Fruit fly (Drosophila melanogaster) whole organism, embryonic: ENCODE data around the gene ato.

Source experiments
- BEAF-32 ChIP-seq: fragments of 200-800 bp; sonication (Bioruptor generic); optimal IDR thresholded peaks from 3 replicates; lab custom pipeline; 2017; ENCODE audit warnings: missing biosample characterization, missing genetic modification characterization, mild to moderate bottlenecking, moderate library complexity, missing genetic modification reagents
- Bdp1 ChIP-seq: fragments of 200-800 bp; sonication (Bioruptor generic); optimal IDR thresholded peaks from 3 replicates; lab custom pipeline; 2016; ENCODE audit warnings: missing biosample characterization, missing genetic modification characterization
- Blimp-1 ChIP-seq: fragments of 200-800 bp; sonication (Bioruptor generic); optimal IDR thresholded peaks from 3 replicates; lab custom pipeline; 2018; ENCODE audit warnings: missing biosample characterization, missing genetic modification characterization, mild to moderate bottlenecking, moderate library complexity, missing genetic modification reagents
- CG10267 ChIP-seq: fragments of 200-800 bp; sonication (Bioruptor generic); optimal IDR thresholded peaks from 2 replicates; lab custom pipeline; 2018; ENCODE audit warnings: missing biosample characterization, mild to moderate bottlenecking, missing genetic modification characterization, moderate library complexity
- CG10274 ChIP-seq: fragments of 200-800 bp; sonication (Bioruptor generic); optimal IDR thresholded peaks from 3 replicates; lab custom pipeline; 2017; ENCODE audit warnings: missing biosample characterization, mild to moderate bottlenecking, missing genetic modification characterization
- CG10543 ChIP-seq: fragments of 200-800 bp; sonication (Bioruptor generic); optimal IDR thresholded peaks from 3 replicates; lab custom pipeline; 2017; ENCODE audit warnings: missing biosample characterization, mild to moderate bottlenecking, missing genetic modification characterization, moderate library complexity
- CG12104 ChIP-seq: fragments of 200-800 bp; sonication (Bioruptor generic); optimal IDR thresholded peaks from 3 replicates; lab custom pipeline; 2016; ENCODE audit warnings: missing biosample characterization, missing genetic modification characterization
- CG12155 ChIP-seq: fragments of 200-800 bp; sonication (Bioruptor generic); optimal IDR thresholded peaks from 3 replicates; lab custom pipeline; 2016; ENCODE audit warnings: missing biosample characterization, missing genetic modification characterization
- CG13894 ChIP-seq: fragments of 200-800 bp; sonication (Bioruptor generic); optimal IDR thresholded peaks from 3 replicates; lab custom pipeline; 2018; ENCODE audit warnings: missing biosample characterization, mild to moderate bottlenecking, missing genetic modification characterization, moderate library complexity
- CG2120 ChIP-seq: fragments of 200-800 bp; sonication (Bioruptor generic); optimal IDR thresholded peaks from 3 replicates; lab custom pipeline; 2016; ENCODE audit warnings: missing biosample characterization, missing genetic modification characterization
- CG31388 ChIP-seq: fragments of 200-800 bp; sonication (Bioruptor generic); optimal IDR thresholded peaks from 2 replicates; lab custom pipeline; 2016; ENCODE audit warnings: missing biosample characterization, missing genetic modification characterization
- CG3726 ChIP-seq: fragments of 200-800 bp; sonication (Bioruptor generic); IDR thresholded peaks from 3 replicates; pipeline ENCODE4, ENCODE4 v1.3.6; 2022; ENCODE audit warnings: missing biosample characterization, missing genetic modification characterization
- CG3995 ChIP-seq: fragments of 200-800 bp; sonication (Bioruptor generic); optimal IDR thresholded peaks from 3 replicates; lab custom pipeline; 2016; ENCODE audit warnings: missing biosample characterization, missing genetic modification characterization
- CG4360 ChIP-seq: fragments of 200-800 bp; sonication (Bioruptor generic); IDR thresholded peaks from 2 replicates; pipeline ENCODE4 v1.3.6; 2022; ENCODE audit warnings: missing biosample characterization, missing genetic modification characterization
- CG6654 ChIP-seq: fragments of 200-800 bp; sonication (Bioruptor generic); optimal IDR thresholded peaks from 2 replicates; lab custom pipeline; 2017; ENCODE audit warnings: missing biosample characterization, mild to moderate bottlenecking, missing genetic modification characterization
- CG7372 ChIP-seq: fragments of 200-800 bp; sonication (Bioruptor generic); IDR thresholded peaks from 2 replicates; pipeline ENCODE4 v1.3.6; 2022; ENCODE audit warnings: missing biosample characterization, missing genetic modification characterization
- CG7963 ChIP-seq: fragments of 200-800 bp; sonication (Bioruptor generic); IDR thresholded peaks from 3 replicates; pipeline ENCODE4 v1.3.6; 2022; ENCODE audit warnings: missing biosample characterization, missing genetic modification characterization; ENCODE audit not compliant: partially characterized antibody
- CG7987 ChIP-seq: fragments of 200-800 bp; sonication (Bioruptor generic); optimal IDR thresholded peaks from 2 replicates; lab custom pipeline; 2018; ENCODE audit warnings: missing biosample characterization, mild to moderate bottlenecking, missing genetic modification characterization, moderate library complexity
- CG8478 ChIP-seq: fragments of >200 bp; optimal IDR thresholded peaks from 2 replicates; lab custom pipeline; 2018
- Dip2 ChIP-seq: fragments of 200-800 bp; sonication (Bioruptor generic); IDR thresholded peaks from 2 replicates; pipeline ENCODE4 v1.3.6; 2022; ENCODE audit warnings: missing biosample characterization, missing genetic modification characterization
- Dref ChIP-seq: fragments of 200-800 bp; sonication (Bioruptor generic); IDR thresholded peaks from 2 replicates; pipeline ENCODE4 v1.3.6; 2022; ENCODE audit warnings: missing biosample characterization, missing genetic modification characterization
- E2f2 ChIP-seq: fragments of 200-800 bp; sonication (Bioruptor generic); IDR thresholded peaks from 2 replicates; pipeline ENCODE4 v1.3.6; 2022; ENCODE audit warnings: missing biosample characterization, missing genetic modification characterization
- Eip74EF ChIP-seq, 2 experiments: fragments of 200-800 bp in 1 of 2; fragments of >200 bp in 1 of 2; sonication (Bioruptor generic) in 1 of 2; optimal IDR thresholded peaks; 2 replicates each; lab custom pipeline; 2017 to 2019; ENCODE audit warnings: missing biosample characterization in 2 of 2, missing genetic modification characterization in 2 of 2, mild to moderate bottlenecking in 1 of 2, moderate library complexity in 1 of 2
- Fer3 ChIP-seq: fragments of 200-800 bp; sonication (Bioruptor generic); optimal IDR thresholded peaks from 2 replicates; lab custom pipeline; 2018; ENCODE audit warnings: missing biosample characterization, mild to moderate bottlenecking, missing genetic modification characterization, moderate library complexity
- Hr51 ChIP-seq, 2 experiments: fragments of 200-800 bp; sonication (Bioruptor generic); optimal IDR thresholded peaks; 2 replicates in 1 of 2; 3 replicates in 1 of 2; lab custom pipeline; 2016 to 2018; ENCODE audit warnings: missing biosample characterization in 2 of 2, missing genetic modification characterization in 2 of 2, mild to moderate bottlenecking in 1 of 2, moderate library complexity in 1 of 2
- Kr ChIP-seq: fragments of 200-800 bp; sonication (Bioruptor generic); optimal IDR thresholded peaks from 2 replicates; lab custom pipeline; 2017; ENCODE audit warnings: missing biosample characterization, mild to moderate bottlenecking, missing genetic modification characterization
- Med ChIP-seq: fragments of 200-800 bp; sonication (Bioruptor generic); peaks from one replicate; lab custom pipeline; 2016; ENCODE audit warnings: missing biosample characterization, missing genetic modification characterization, mild to moderate bottlenecking, inconsistent platforms, moderate library complexity
- Oli ChIP-seq: fragments of 200-800 bp; sonication (Bioruptor generic); optimal IDR thresholded peaks from 2 replicates; lab custom pipeline; 2018; ENCODE audit warnings: missing biosample characterization, mild to moderate bottlenecking, missing genetic modification characterization, moderate library complexity
- Pdp1 ChIP-seq, 2 experiments: fragments of 200-800 bp; sonication (Bioruptor generic); optimal IDR thresholded peaks; 3 replicates each; lab custom pipeline; 2016; ENCODE audit warnings: missing biosample characterization in 2 of 2, missing genetic modification characterization in 2 of 2, mild to moderate bottlenecking in 1 of 2, moderate library complexity in 1 of 2
- Sin3A ChIP-seq: fragments of >200 bp; optimal IDR thresholded peaks from 2 replicates; lab custom pipeline; 2018
- Tbp ChIP-seq: fragments of >200 bp; optimal IDR thresholded peaks from 2 replicates; lab custom pipeline; 2018; ENCODE audit warnings: missing biosample characterization, missing genetic modification characterization
- ab ChIP-seq: fragments of 200-800 bp; sonication (Bioruptor generic); optimal IDR thresholded peaks from 2 replicates; lab custom pipeline; 2016; ENCODE audit warnings: missing biosample characterization, missing genetic modification characterization
- al ChIP-seq: fragments of 200-800 bp; sonication (Bioruptor generic); IDR thresholded peaks from 2 replicates; pipeline ENCODE4 v1.3.6; 2022; ENCODE audit warnings: missing biosample characterization, missing genetic modification characterization
- bcd ChIP-seq: fragments of 200-800 bp; sonication (Bioruptor generic); optimal IDR thresholded peaks from 2 replicates; lab custom pipeline; 2017; ENCODE audit warnings: missing biosample characterization, mild to moderate bottlenecking, missing genetic modification characterization
- caup ChIP-seq: fragments of 200-800 bp; sonication (Bioruptor generic); optimal IDR thresholded peaks from 3 replicates; lab custom pipeline; 2017; ENCODE audit warnings: missing biosample characterization, mild to moderate bottlenecking, missing genetic modification characterization, moderate library complexity; ENCODE audit not compliant: severe bottlenecking
- fd102C ChIP-seq: fragments of 200-800 bp; sonication (Bioruptor generic); optimal IDR thresholded peaks from 2 replicates; lab custom pipeline; 2018; ENCODE audit warnings: missing biosample characterization, mild to moderate bottlenecking, missing genetic modification characterization, moderate library complexity
- jigr1 ChIP-seq: fragments of 200-800 bp; sonication (Bioruptor generic); IDR thresholded peaks from 3 replicates; pipeline ENCODE4 v1.3.6; 2022; ENCODE audit warnings: missing biosample characterization, missing genetic modification characterization
- ken ChIP-seq: fragments of 200-800 bp; sonication (Bioruptor generic); IDR thresholded peaks from 3 replicates; pipeline ENCODE4 v1.3.6; 2022; ENCODE audit warnings: missing biosample characterization, missing genetic modification characterization
- lab ChIP-seq: fragments of 200-800 bp; sonication (Bioruptor generic); optimal IDR thresholded peaks from 3 replicates; lab custom pipeline; 2017; ENCODE audit warnings: missing biosample characterization, missing genetic modification characterization, mild to moderate bottlenecking, moderate library complexity, missing genetic modification reagents
- lilli ChIP-seq: fragments of 200-800 bp; sonication (Bioruptor generic); optimal IDR thresholded peaks from 3 replicates; lab custom pipeline; 2016; ENCODE audit warnings: missing biosample characterization, missing genetic modification characterization
- mld ChIP-seq: fragments of 200-800 bp; sonication (Bioruptor generic); IDR thresholded peaks from 3 replicates; pipeline ENCODE4 v1.3.6; 2022; ENCODE audit warnings: missing biosample characterization, missing genetic modification characterization; ENCODE audit not compliant: partially characterized antibody
- phol ChIP-seq: fragments of 200-800 bp; sonication (Bioruptor generic); optimal IDR thresholded peaks from 3 replicates; lab custom pipeline; 2018; ENCODE audit warnings: missing biosample characterization, mild to moderate bottlenecking, missing genetic modification characterization, moderate library complexity
- repo ChIP-seq: fragments of 200-800 bp; sonication (Bioruptor generic); optimal IDR thresholded peaks from 2 replicates; lab custom pipeline; 2016; ENCODE audit warnings: missing biosample characterization, missing genetic modification characterization
- run ChIP-seq: fragments of 200-800 bp; sonication (Bioruptor generic); optimal IDR thresholded peaks from 3 replicates; lab custom pipeline; 2018; ENCODE audit warnings: missing biosample characterization, mild to moderate bottlenecking, missing genetic modification characterization
- seq ChIP-seq: fragments of 200-800 bp; sonication (Bioruptor generic); IDR thresholded peaks from 2 replicates; pipeline ENCODE4 v1.3.6; 2022; ENCODE audit warnings: missing biosample characterization, missing genetic modification characterization
- stc ChIP-seq: fragments of 200-800 bp; sonication (Bioruptor generic); IDR thresholded peaks from 2 replicates; pipeline ENCODE4 v1.3.6; 2022; ENCODE audit warnings: missing biosample characterization, missing genetic modification characterization
- tna ChIP-seq: fragments of 200-800 bp; sonication (Bioruptor generic); IDR thresholded peaks from 2 replicates; pipeline ENCODE4 v1.3.6; 2022; ENCODE audit warnings: missing biosample characterization, missing genetic modification characterization; ENCODE audit not compliant: partially characterized antibody
- toy ChIP-seq: fragments of 200-800 bp; sonication (Bioruptor generic); IDR thresholded peaks from 2 replicates; pipeline ENCODE4 v1.3.6; 2022; ENCODE audit warnings: missing biosample characterization, missing genetic modification characterization
- wdn ChIP-seq: fragments of 200-800 bp; sonication (Bioruptor generic); IDR thresholded peaks from 2 replicates; pipeline ENCODE4 v1.3.6; 2022; ENCODE audit warnings: missing biosample characterization, missing genetic modification characterization
- zen2 ChIP-seq: fragments of 200-800 bp; sonication (Bioruptor generic); IDR thresholded peaks from 3 replicates; pipeline ENCODE4 v1.3.6; 2022; ENCODE audit warnings: missing biosample characterization, missing genetic modification characterization; ENCODE audit not compliant: partially characterized antibody
- zfh1 ChIP-seq: fragments of 200-800 bp; sonication (Bioruptor generic); IDR thresholded peaks from 3 replicates; pipeline ENCODE4 v1.3.6; 2022; ENCODE audit warnings: missing biosample characterization, missing genetic modification characterization

The ato gene

dm6 chr3R:8305110-8305509, 27.3 kb downstream of the ato start, which contains the start of gene Sgt1 (continued):
- TF ChIP-seq Fer3 (peak; percentile 17), al (no peak), tna (GFP tag; lab: Robert Waterston, UW) (peak; percentile 85), zfh1 (GFP tag; lab: Robert Waterston, UW) (peak; percentile 44; the same call in 1 of the 3 replicates), Oli (tag; lab: Kevin White, UChicago) (no peak), bcd (peak; percentile 23), Dip2 (no peak), CG10274 (GFP tag; lab: Kevin White, UChicago) (no peak), stc (GFP tag; lab: Robert Waterston, UW) (no peak), BEAF-32 (peak; percentile 78), Eip74EF (GFP tag; optimal IDR thresholded peaks at IDR 0.05; lab: Kevin White, UChicago) (no peak), Sin3A (peak; percentile 67), CG10543 (GFP tag; lab: Kevin White, UChicago) (peak; percentile 19), run (tag; lab: Kevin White, UChicago) (no peak), Bdp1 (GFP tag; lab: Kevin White, UChicago) (no peak), lilli (peak; percentile 72), mld (GFP tag; lab: Robert Waterston, UW) (peak; percentile 88), lab (GFP tag; lab: Kevin White, UChicago) (no peak), Kr (GFP tag; lab: Kevin White, UChicago) (no peak), Hr51 (GFP tag; optimal IDR thresholded peaks at IDR 0.05; lab: Kevin White, UChicago) (peak in 1 of 2 experiments; percentile 17), ken (GFP tag; lab: Robert Waterston, UW) (0 out of 3 replicates have a peak, but pooled peaks have one; percentile 54), CG2120 (peak; percentile 77), CG12155 (GFP tag; lab: Kevin White, UChicago) (peak; percentile 44), CG12104 (no peak), Tbp (GFP tag; lab: Kevin White, UChicago) (no peak), repo (GFP tag; lab: Kevin White, UChicago) (peak; percentile 40), CG3995 (GFP tag; lab: Kevin White, UChicago) (peak; percentile 43), Blimp-1 (GFP tag; lab: Kevin White, UChicago) (no peak), Med (GFP tag; lab: Kevin White, UChicago) (peak; percentile 96), CG3726 (GFP tag; lab: Robert Waterston, UW) (no peak), ab (GFP tag; lab: Kevin White, UChicago) (peak; percentile 10), CG31388 (GFP tag; lab: Kevin White, UChicago) (no peak), fd102C (GFP tag; lab: Kevin White, UChicago) (no peak), CG4360 (GFP tag; lab: Robert Waterston, UW) (no peak), phol (peak; percentile 69), CG13894 (tag; lab: Kevin White, UChicago) (no peak), toy (GFP tag; lab: Robert Waterston, UW) (no peak), seq (GFP tag; lab: Robert Waterston, UW) (no peak), zen2 (GFP tag; lab: Robert Waterston, UW) (peak; percentile 64; the same call in 1 of the 3 replicates), CG10267 (tag; lab: Kevin White, UChicago) (peak; percentile 98), CG8478 (lab: Kevin White, UChicago) (no peak), CG7987 (GFP tag; lab: Kevin White, UChicago) (peak; percentile 39), CG7963 (GFP tag; lab: Robert Waterston, UW) (peak; percentile 91), caup (GFP tag; lab: Kevin White, UChicago) (peak; percentile 16), wdn (GFP tag; lab: Robert Waterston, UW) (no peak), jigr1 (GFP tag; lab: Robert Waterston, UW) (no peak), Dref (GFP tag; lab: Robert Waterston, UW) (peak; percentile 99), CG6654 (GFP tag; lab: Kevin White, UChicago) (no peak), E2f2 (GFP tag; lab: Robert Waterston, UW) (peak; percentile 100), CG7372 (GFP tag; lab: Robert Waterston, UW) (no peak), Pdp1 (GFP tag; optimal IDR thresholded peaks at IDR 0.05; lab: Kevin White, UChicago) (peak in 1 of 2 experiments; percentile 37)
